Fruit fly (Drosophila melanogaster): Measurements from ENCODE around the gene Gr21a.

- TF ChIP-seq CG5204 (GFP tag; optimal IDR thresholded peaks at IDR 0.05) (no peak), ovo (GFP tag; optimal IDR thresholded peaks at IDR 0.05) (no peak), Mnt (GFP tag; optimal IDR thresholded peaks at IDR 0.05) (no peak), CG33017 (tag; optimal IDR thresholded peaks at IDR 0.05) (no peak), bab1 (GFP tag; optimal IDR thresholded peaks at IDR 0.05) (no peak), pad (GFP tag; optimal IDR thresholded peaks at IDR 0.05) (no peak), kay (GFP tag; ENCODE audit: borderline replicate concordance) (no peak), CG7101 (tag; optimal IDR thresholded peaks at IDR 0.05) (no peak), Hr96 (GFP tag; optimal IDR thresholded peaks at IDR 0.05) (no peak)
Measured at dm6 chr2L:749645-750044, 30.6 kb upstream of the Gr21a start, which contains the start of gene GABA-B-R3.

All from whole organism, adult.